Worm (Caenorhabditis elegans): ENCODE measurements around the gene F43C9.1.

Gene F43C9.1

ce11 chrX:4761540-4761939 lies 31.5 kb upstream of the F43C9.1 start, which contains the start of gene mls-2:
mls-2 (minus strand) TSS chrX:4761640.
- TF ChIP-seq ces-1 (GFP tag; optimal IDR thresholded peaks at IDR 0.05) (no peak), mls-2 (tag; optimal IDR thresholded peaks at IDR 0.05) (peak; percentile 66)

- TF ChIP-seq unc-120 (tag; optimal IDR thresholded peaks at IDR 0.05; ENCODE audit: poor library complexity, severe bottlenecking), result no peak
- TF ChIP-seq M03D4.4 (tag; optimal IDR thresholded peaks at IDR 0.05), result no peak
- no peak for TF ChIP-seq elt-1 (tag; optimal IDR thresholded peaks at IDR 0.05; ENCODE audit: borderline replicate concordance, insufficient read depth)
Observed at ce11 chrX:4769885-4770284, 23.2 kb upstream of the F43C9.1 start, which contains the start of gene npr-1. npr-1 (minus strand) TSS chrX:4769985.

- TF ChIP-seq cnd-1 (tag; optimal IDR thresholded peaks at IDR 0.05) (no peak), blmp-1 (tag; optimal IDR thresholded peaks at IDR 0.05) (no peak), nhr-28 (tag; optimal IDR thresholded peaks at IDR 0.05) (no peak), ceh-83 (GFP tag; optimal IDR thresholded peaks at IDR 0.05) (no peak), unc-120 (tag; optimal IDR thresholded peaks at IDR 0.05; ENCODE audit: poor library complexity, severe bottlenecking) (no peak), ceh-43 (GFP tag; optimal IDR thresholded peaks at IDR 0.05) (no peak), hlh-1 (tag; optimal IDR thresholded peaks at IDR 0.05) (no peak), mab-5 (tag; optimal IDR thresholded peaks at IDR 0.05) (no peak), elt-3 (tag; optimal IDR thresholded peaks at IDR 0.05) (no peak), ztf-11 (tag; optimal IDR thresholded peaks at IDR 0.05) (no peak), unc-62 (GFP tag; optimal IDR thresholded peaks at IDR 0.05) (no peak), sptf-1 (tag; optimal IDR thresholded peaks at IDR 0.05) (no peak), mls-2 (tag; optimal IDR thresholded peaks at IDR 0.05) (no peak), ceh-39 (tag; optimal IDR thresholded peaks at IDR 0.05) (no peak), nhr-76 (tag; optimal IDR thresholded peaks at IDR 0.05) (no peak)
Observed at ce11 chrX:4782197-4782596, 10.9 kb upstream of the F43C9.1 start, which contains the start of gene hum-10. hum-10 (minus strand) TSS chrX:4782297.

DNA sequence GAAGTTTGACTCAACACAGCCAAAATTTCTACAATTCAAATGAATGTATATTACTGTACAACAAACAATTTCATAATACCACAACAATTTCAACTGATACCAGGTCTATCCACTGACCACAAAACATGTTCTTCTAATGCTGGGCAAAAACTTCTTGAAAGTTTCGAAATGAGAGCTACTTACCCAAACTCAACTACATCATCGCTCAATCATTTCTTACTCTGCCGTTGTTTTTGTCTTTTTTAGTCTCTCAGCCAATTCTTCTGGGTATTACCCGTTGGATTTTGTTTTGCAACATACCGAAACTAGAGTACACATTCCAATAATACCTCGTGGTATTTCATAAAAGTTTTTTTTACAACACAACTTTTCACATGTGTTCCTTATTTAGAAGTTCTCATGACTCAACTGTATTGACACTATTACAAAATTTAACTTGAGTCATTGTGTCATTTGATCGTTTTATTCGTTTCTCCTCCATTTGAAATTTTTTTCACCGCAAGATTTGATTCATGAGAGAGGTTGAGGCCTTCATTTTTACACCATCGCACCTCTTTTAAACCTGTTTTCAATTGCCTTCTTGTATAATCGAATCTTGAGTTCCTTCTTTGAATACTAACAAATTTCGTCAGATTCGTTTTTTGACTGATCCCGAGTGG lies 9.8 kb upstream of the F43C9.1 start, which contains the start of gene F43C9.2:
TSS of gene F43C9.2 (plus strand) at position 497 of the 659 bp plus-strand sequence.
- TF ChIP-seq lsy-2 (tag; optimal IDR thresholded peaks at IDR 0.05), result no peak
- no peak for TF ChIP-seq nhr-12 (tag; optimal IDR thresholded peaks at IDR 0.05)
- TF ChIP-seq lin-32 (GFP tag; optimal IDR thresholded peaks at IDR 0.05), result no peak
- TF ChIP-seq tbx-8 (GFP tag; optimal IDR thresholded peaks at IDR 0.05), result no peak
- TF ChIP-seq mls-2 (tag; optimal IDR thresholded peaks at IDR 0.05), result no peak
- TF ChIP-seq ceh-39 (tag; optimal IDR thresholded peaks at IDR 0.05), result no peak
- no peak for TF ChIP-seq unc-120 (tag; optimal IDR thresholded peaks at IDR 0.05; ENCODE audit: poor library complexity, severe bottlenecking)
- no peak for TF ChIP-seq ceh-43 (GFP tag; optimal IDR thresholded peaks at IDR 0.05)
- no peak for TF ChIP-seq nhr-2 (tag; optimal IDR thresholded peaks at IDR 0.05)
- no peak for TF ChIP-seq ces-1 (GFP tag; optimal IDR thresholded peaks at IDR 0.05)
- no peak for TF ChIP-seq flh-1 (GFP tag; optimal IDR thresholded peaks at IDR 0.05)
- TF ChIP-seq M03D4.4 (tag; optimal IDR thresholded peaks at IDR 0.05), result no peak
- TF ChIP-seq nhr-237 (tag; optimal IDR thresholded peaks at IDR 0.05), result no peak
- no peak for TF ChIP-seq lin-13 (tag; optimal IDR thresholded peaks at IDR 0.05)
- TF ChIP-seq zip-8 (tag; optimal IDR thresholded peaks at IDR 0.05), result no peak
- no peak for TF ChIP-seq nhr-28 (tag; optimal IDR thresholded peaks at IDR 0.05)

ce11 chrX:4784776-4785175 lies 8.3 kb upstream of the F43C9.1 start:
- TF ChIP-seq unc-62 (GFP tag; optimal IDR thresholded peaks at IDR 0.05), result peak; percentile 70
- TF ChIP-seq snpc-4 (tag; optimal IDR thresholded peaks at IDR 0.05), result no peak
- peak; percentile 90 for TF ChIP-seq hlh-1 (tag; optimal IDR thresholded peaks at IDR 0.05)

- TF ChIP-seq ceh-43 (GFP tag; optimal IDR thresholded peaks at IDR 0.05), result no peak
- peak; percentile 53 for TF ChIP-seq ces-1 (GFP tag; optimal IDR thresholded peaks at IDR 0.05)
- TF ChIP-seq elt-1 (tag; optimal IDR thresholded peaks at IDR 0.05; ENCODE audit: borderline replicate concordance, insufficient read depth), result no peak
- TF ChIP-seq cnd-1 (tag; optimal IDR thresholded peaks at IDR 0.05), result no peak
Observed at ce11 chrX:4787525-4787924, 5.6 kb upstream of the F43C9.1 start.
